Worm (Caenorhabditis elegans) whole organism, L3 larva: Measurements from ENCODE around the gene D1022.4.

ENCODE experiments used
- R02D3.7 ChIP-seq: fragments of 150-350 bp; optimal IDR thresholded peaks from 2 replicates; lab custom pipeline; 2014; ENCODE audit warnings: missing biosample characterization, missing genetic modification characterization
- aly-2 ChIP-seq: fragments of 150-350 bp; optimal IDR thresholded peaks from 2 replicates; lab custom pipeline; 2014; ENCODE audit warnings: missing biosample characterization, missing genetic modification characterization
- ceh-28 ChIP-seq: fragments of 150-350 bp; optimal IDR thresholded peaks from 2 replicates; lab custom pipeline; 2014; ENCODE audit warnings: missing biosample characterization, missing genetic modification reagents, missing genetic modification characterization
- elt-1 ChIP-seq: fragments of 150-350 bp; optimal IDR thresholded peaks from 2 replicates; lab custom pipeline; 2014; ENCODE audit warnings: missing biosample characterization, missing genetic modification characterization
- fkh-10 ChIP-seq: sonication (generic microtip); optimal IDR thresholded peaks from 2 replicates; lab custom pipeline; 2017; ENCODE audit warnings: missing biosample characterization, missing genetic modification reagents, missing genetic modification characterization
- fos-1 ChIP-seq: fragments of 150-350 bp; optimal IDR thresholded peaks from 2 replicates; lab custom pipeline; 2014; ENCODE audit warnings: missing biosample characterization, missing genetic modification characterization
- jun-1 ChIP-seq: fragments of 150-350 bp; optimal IDR thresholded peaks from 2 replicates; lab custom pipeline; 2014; ENCODE audit warnings: missing biosample characterization, missing genetic modification reagents, missing genetic modification characterization
- nhr-237 ChIP-seq: fragments of 150-350 bp; optimal IDR thresholded peaks from 2 replicates; lab custom pipeline; 2014; ENCODE audit warnings: missing biosample characterization, missing genetic modification characterization
- nhr-25 ChIP-seq: sonication (generic microtip); optimal IDR thresholded peaks from 2 replicates; lab custom pipeline; 2017; ENCODE audit warnings: missing biosample characterization, missing genetic modification characterization
- nhr-67 ChIP-seq: fragments of 150-350 bp; optimal IDR thresholded peaks from 2 replicates; lab custom pipeline; 2014; ENCODE audit warnings: missing biosample characterization, missing genetic modification characterization
- snpc-4 ChIP-seq: fragments of 150-350 bp; optimal IDR thresholded peaks from 2 replicates; lab custom pipeline; 2014; ENCODE audit warnings: missing biosample characterization, missing genetic modification characterization
- unc-62 ChIP-seq: fragments of 150-350 bp; sonication (generic microtip); optimal IDR thresholded peaks from 4 replicates; lab custom pipeline; 2014; ENCODE audit warnings: missing biosample characterization, missing genetic modification reagents, missing genetic modification characterization

- TF ChIP-seq fos-1 (no peak), jun-1 (tag; lab: Kevin White, UChicago) (no peak), nhr-237 (no peak), fkh-10 (GFP tag; lab: Kevin White, UChicago) (no peak), aly-2 (no peak), R02D3.7 (tag; lab: Kevin White, UChicago) (no peak), nhr-67 (tag; lab: Kevin White, UChicago) (no peak), snpc-4 (tag; lab: Kevin White, UChicago) (no peak), unc-62 (GFP tag; lab: Kevin White, UChicago) (no peak), elt-1 (tag; lab: Kevin White, UChicago) (no peak), nhr-25 (no peak), ceh-28 (tag; lab: Kevin White, UChicago) (no peak)
Observed at ce11 chrII:7505005-7505404, 47.9 kb upstream of the D1022.4 start, which contains the start of gene C28F5.1.
